Worm (Caenorhabditis elegans) whole organism, L2 larva: Measurements from ENCODE around the gene acaa-2.
A peak's percentile ranks its signal among the peaks of the same experiment; 100 is the strongest.

Experiments used
- C34F6.9 ChIP-seq: fragments of 150-350 bp; optimal IDR thresholded peaks from 2 replicates; lab custom pipeline; 2014; ENCODE audit warnings: missing biosample characterization, missing genetic modification characterization
- F13H6.1 ChIP-seq: sonication (generic microtip); optimal IDR thresholded peaks from 2 replicates; lab custom pipeline; 2016; ENCODE audit warnings: missing genetic modification characterization, missing compliant biosample characterization
- R02D3.7 ChIP-seq: fragments of 150-350 bp; optimal IDR thresholded peaks from 2 replicates; lab custom pipeline; 2014; ENCODE audit warnings: missing biosample characterization, missing genetic modification characterization
- aly-2 ChIP-seq: fragments of 150-350 bp; optimal IDR thresholded peaks from 2 replicates; lab custom pipeline; 2014; ENCODE audit warnings: missing biosample characterization, missing genetic modification characterization
- ceh-16 ChIP-seq: fragments of 150-350 bp; optimal IDR thresholded peaks from 2 replicates; lab custom pipeline; 2014; ENCODE audit warnings: missing biosample characterization, missing genetic modification characterization
- ceh-82 ChIP-seq: fragments of 150-350 bp; optimal IDR thresholded peaks from 2 replicates; lab custom pipeline; 2014; ENCODE audit warnings: missing biosample characterization, missing genetic modification characterization
- crh-2 ChIP-seq: sonication (generic microtip); optimal IDR thresholded peaks from 2 replicates; lab custom pipeline; 2017; ENCODE audit warnings: missing biosample characterization, missing genetic modification characterization
- egl-27 ChIP-seq: sonication (generic microtip); optimal IDR thresholded peaks from 3 replicates; lab custom pipeline; 2017; ENCODE audit warnings: missing biosample characterization, missing genetic modification reagents, missing genetic modification characterization
- fos-1 ChIP-seq: fragments of 150-350 bp; optimal IDR thresholded peaks from 2 replicates; lab custom pipeline; 2014; ENCODE audit warnings: missing biosample characterization, missing genetic modification characterization
- gmeb-1 ChIP-seq: fragments of 150-350 bp; optimal IDR thresholded peaks from 2 replicates; lab custom pipeline; 2014; ENCODE audit warnings: missing biosample characterization, missing genetic modification characterization
- lin-11 ChIP-seq: fragments of 150-350 bp; sonication (generic microtip); optimal IDR thresholded peaks from 2 replicates; lab custom pipeline; 2014; ENCODE audit warnings: missing biosample characterization, missing genetic modification characterization, inconsistent platforms, mixed read lengths
- lin-13 ChIP-seq: fragments of 150-350 bp; optimal IDR thresholded peaks from 2 replicates; lab custom pipeline; 2014; ENCODE audit warnings: missing biosample characterization, missing genetic modification reagents, missing genetic modification characterization
- lin-39 ChIP-seq: fragments of 150-350 bp; optimal IDR thresholded peaks from 2 replicates; lab custom pipeline; 2014; ENCODE audit warnings: missing biosample characterization, missing genetic modification reagents, missing genetic modification characterization
- lsy-2 ChIP-seq, 2 experiments: fragments of 150-350 bp in 1 of 2; sonication (generic microtip) in 1 of 2; optimal IDR thresholded peaks; 2 replicates each; lab custom pipeline; 2014 to 2017; ENCODE audit warnings: missing biosample characterization in 2 of 2, missing genetic modification characterization in 2 of 2
- nhr-10 ChIP-seq: sonication (generic microtip); optimal IDR thresholded peaks from 2 replicates; lab custom pipeline; 2017; ENCODE audit warnings: missing biosample characterization, missing genetic modification characterization
- nhr-11 ChIP-seq: fragments of 150-350 bp; optimal IDR thresholded peaks from 2 replicates; lab custom pipeline; 2014; ENCODE audit warnings: missing biosample characterization, missing genetic modification characterization
- nhr-12 ChIP-seq: fragments of 150-350 bp; optimal IDR thresholded peaks from 2 replicates; lab custom pipeline; 2014; ENCODE audit warnings: missing biosample characterization, missing genetic modification characterization
- nhr-129 ChIP-seq: fragments of 150-350 bp; optimal IDR thresholded peaks from 2 replicates; lab custom pipeline; 2014; ENCODE audit warnings: missing biosample characterization, missing genetic modification characterization
- nhr-21 ChIP-seq: fragments of 150-350 bp; optimal IDR thresholded peaks from 2 replicates; lab custom pipeline; 2014; ENCODE audit warnings: missing biosample characterization, missing genetic modification characterization
- nhr-237 ChIP-seq: fragments of 150-350 bp; optimal IDR thresholded peaks from 2 replicates; lab custom pipeline; 2014; ENCODE audit warnings: missing biosample characterization, missing genetic modification characterization
- nhr-25 ChIP-seq: fragments of 150-350 bp; sonication (generic microtip); optimal IDR thresholded peaks from 3 replicates; lab custom pipeline; 2014; ENCODE audit warnings: missing biosample characterization, missing genetic modification characterization
- peb-1 ChIP-seq: fragments of 150-350 bp; optimal IDR thresholded peaks from 2 replicates; lab custom pipeline; 2014; ENCODE audit warnings: missing biosample characterization, missing genetic modification characterization
- sem-4 ChIP-seq: fragments of 150-350 bp; optimal IDR thresholded peaks from 2 replicates; lab custom pipeline; 2014; ENCODE audit warnings: missing biosample characterization, missing genetic modification reagents, missing genetic modification characterization
- skn-1 ChIP-seq: sonication (generic microtip); optimal IDR thresholded peaks from 2 replicates; lab custom pipeline; 2017; ENCODE audit warnings: missing biosample characterization, missing genetic modification characterization
- sma-3 ChIP-seq: sonication (generic microtip); optimal IDR thresholded peaks from 2 replicates; lab custom pipeline; 2016; ENCODE audit warnings: missing genetic modification reagents, missing genetic modification characterization, missing compliant biosample characterization
- sma-9 ChIP-seq, 2 experiments: fragments of 150-350 bp in 1 of 2; sonication (generic microtip) in 1 of 2; optimal IDR thresholded peaks; 2 replicates each; lab custom pipeline; 2014 to 2016; ENCODE audit warnings: missing genetic modification characterization in 2 of 2, mild to moderate bottlenecking in 1 of 2, missing biosample characterization in 1 of 2, missing compliant biosample characterization in 1 of 2, missing genetic modification reagents in 1 of 2, moderate library complexity in 1 of 2
- snpc-4 ChIP-seq: fragments of 150-350 bp; optimal IDR thresholded peaks from 2 replicates; lab custom pipeline; 2014; ENCODE audit warnings: missing biosample characterization, missing genetic modification characterization
- unc-39 ChIP-seq: fragments of 150-350 bp; optimal IDR thresholded peaks from 2 replicates; lab custom pipeline; 2014; ENCODE audit warnings: missing biosample characterization, missing genetic modification characterization
- unc-55 ChIP-seq: fragments of 150-350 bp; sonication (generic microtip); optimal IDR thresholded peaks from 3 replicates; lab custom pipeline; 2014; ENCODE audit warnings: missing biosample characterization, missing genetic modification reagents, missing genetic modification characterization
- zag-1 ChIP-seq: fragments of 150-350 bp; optimal IDR thresholded peaks from 2 replicates; lab custom pipeline; 2014; ENCODE audit warnings: missing biosample characterization, missing genetic modification characterization
- ztf-1 ChIP-seq: fragments of 200-800 bp; sonication (Bioruptor generic); conservative IDR thresholded peaks from 2 replicates; pipeline ENCODE4 v1.3.6; 2022; ENCODE audit warnings: missing genetic modification characterization, missing compliant biosample characterization
- ztf-11 ChIP-seq: sonication (generic microtip); optimal IDR thresholded peaks from 2 replicates; lab custom pipeline; 2017; ENCODE audit warnings: missing biosample characterization, missing genetic modification characterization
- ztf-4 ChIP-seq: fragments of 150-350 bp; optimal IDR thresholded peaks from 2 replicates; lab custom pipeline; 2014; ENCODE audit warnings: missing biosample characterization, missing genetic modification characterization

The acaa-2 gene

ce11 chrIII:13298722-13299431 is 45.9 kb upstream of the acaa-2 start, which contains the start of gene pgm-2:
Gene pgm-2 (plus strand): TSS chrIII:13299378.
- no peak for TF ChIP-seq lin-39 (tag; lab: Kevin White, UChicago)
- TF ChIP-seq F13H6.1: no peak
- no peak for TF ChIP-seq lin-13 (GFP tag; lab: Kevin White, UChicago)
- TF ChIP-seq ceh-82 (tag; lab: Kevin White, UChicago): no peak
- TF ChIP-seq R02D3.7: no peak
- peak; percentile 16 for TF ChIP-seq nhr-25 (tag; lab: Kevin White, UChicago)
- TF ChIP-seq egl-27 (tag; lab: Kevin White, UChicago): no peak
- no peak for TF ChIP-seq nhr-10 (tag; lab: Kevin White, UChicago)
- peak; percentile 6 for TF ChIP-seq sma-3 (GFP tag; lab: Kevin White, UChicago)
- peak; percentile 27 for TF ChIP-seq ceh-16 (tag; lab: Kevin White, UChicago)
- TF ChIP-seq nhr-129 (tag; lab: Kevin White, UChicago): no peak
- TF ChIP-seq aly-2 (tag; lab: Kevin White, UChicago): no peak
- TF ChIP-seq nhr-12 (tag; lab: Kevin White, UChicago): no peak
- no peak for TF ChIP-seq lsy-2 (tag; optimal IDR thresholded peaks at IDR 0.05; lab: Kevin White, UChicago)
- TF ChIP-seq fos-1 (tag; lab: Kevin White, UChicago): peak; percentile 62
- no peak for TF ChIP-seq sma-9 (GFP tag; optimal IDR thresholded peaks at IDR 0.05; lab: Kevin White, UChicago)
- no peak for TF ChIP-seq sma-9 (tag; optimal IDR thresholded peaks at IDR 0.05; lab: Kevin White, UChicago)
- TF ChIP-seq gmeb-1 (tag; lab: Kevin White, UChicago): no peak
- no peak for TF ChIP-seq nhr-21 (tag; lab: Kevin White, UChicago)
- TF ChIP-seq skn-1 (tag; lab: Kevin White, UChicago): no peak
- TF ChIP-seq crh-2 (tag; lab: Kevin White, UChicago): no peak
- no peak for TF ChIP-seq snpc-4 (tag; lab: Kevin White, UChicago)

ce11 chrIII:13301983-13302382 is 42.8 kb upstream of the acaa-2 start:
- TF ChIP-seq egl-27 (tag; lab: Kevin White, UChicago) (no peak), ceh-16 (tag; lab: Kevin White, UChicago) (no peak), nhr-11 (tag; lab: Kevin White, UChicago) (no peak), nhr-25 (tag; lab: Kevin White, UChicago) (no peak)

ce11 chrIII:13302578-13302977 is 42.2 kb upstream of the acaa-2 start:
- TF ChIP-seq sem-4 (no peak), sma-3 (GFP tag; lab: Kevin White, UChicago) (no peak), nhr-237 (no peak), peb-1 (tag; lab: Kevin White, UChicago) (no peak), ztf-4 (no peak), crh-2 (tag; lab: Kevin White, UChicago) (no peak), zag-1 (tag; lab: Kevin White, UChicago) (no peak)

ce11 chrIII:13305537-13305936 is 39.2 kb upstream of the acaa-2 start:
- TF ChIP-seq ztf-1 (no peak), F13H6.1 (no peak), sma-9 (GFP tag; optimal IDR thresholded peaks at IDR 0.05; lab: Kevin White, UChicago) (no peak), sma-9 (tag; optimal IDR thresholded peaks at IDR 0.05; lab: Kevin White, UChicago) (no peak), nhr-21 (tag; lab: Kevin White, UChicago) (no peak), ztf-11 (tag; lab: Kevin White, UChicago) (no peak), lin-39 (tag; lab: Kevin White, UChicago) (no peak), unc-39 (tag; lab: Kevin White, UChicago) (no peak), lin-11 (tag; lab: Kevin White, UChicago) (no peak)

ce11 chrIII:13307107-13307506 is 37.6 kb upstream of the acaa-2 start, which contains the start of the genes klp-19 and slc-36.1:
Gene klp-19 (minus strand): TSS chrIII:13307259.
Gene slc-36.1 (plus strand): TSS chrIII:13307502.
- TF ChIP-seq unc-55 (GFP tag; lab: Kevin White, UChicago): peak; percentile 70
- no peak for TF ChIP-seq peb-1 (tag; lab: Kevin White, UChicago)
- peak; percentile 13 for TF ChIP-seq nhr-25 (tag; lab: Kevin White, UChicago)
- TF ChIP-seq gmeb-1 (tag; lab: Kevin White, UChicago): peak; percentile 62
- no peak for TF ChIP-seq skn-1 (tag; lab: Kevin White, UChicago)
- peak; percentile 71 for TF ChIP-seq C34F6.9 (tag; lab: Kevin White, UChicago)
- peak; percentile 19 for TF ChIP-seq crh-2 (tag; lab: Kevin White, UChicago)
